Fruit fly (Drosophila melanogaster) whole organism, embryonic: ENCODE results near the gene pbl.
A peak's percentile ranks its signal among the peaks of the same experiment; 100 is the strongest.

Experiments used
- Abd-B ChIP-seq: fragments of 200-800 bp; sonication (Bioruptor generic); optimal IDR thresholded peaks from 2 replicates; lab custom pipeline; 2018; ENCODE audit warnings: missing biosample characterization, mild to moderate bottlenecking, missing genetic modification characterization, moderate library complexity
- Atf3 ChIP-seq: fragments of 200-800 bp; sonication (Bioruptor generic); optimal IDR thresholded peaks from 3 replicates; lab custom pipeline; 2016; ENCODE audit warnings: missing biosample characterization, missing genetic modification characterization
- Awh ChIP-seq: fragments of 200-800 bp; sonication (Bioruptor generic); IDR thresholded peaks from 2 replicates; pipeline ENCODE4, ENCODE4 v1.3.6; 2022; ENCODE audit warnings: missing biosample characterization, missing genetic modification characterization
- CG10147 ChIP-seq: fragments of 200-800 bp; sonication (Bioruptor generic); optimal IDR thresholded peaks from 2 replicates; lab custom pipeline; 2019; ENCODE audit warnings: missing biosample characterization, mild to moderate bottlenecking, missing genetic modification characterization, moderate library complexity
- CG10959 ChIP-seq: fragments of 200-800 bp; sonication (Bioruptor generic); IDR thresholded peaks from 2 replicates; pipeline ENCODE4 v1.3.6; 2022; ENCODE audit warnings: missing biosample characterization, missing genetic modification characterization
- CG11723 ChIP-seq: fragments of 200-800 bp; sonication (Bioruptor generic); optimal IDR thresholded peaks from 2 replicates; lab custom pipeline; 2017; ENCODE audit warnings: missing biosample characterization, mild to moderate bottlenecking, missing genetic modification characterization
- CG1233 ChIP-seq: fragments of 200-800 bp; sonication (Bioruptor generic); optimal IDR thresholded peaks from 4 replicates; lab custom pipeline; 2018; ENCODE audit warnings: missing biosample characterization, mild to moderate bottlenecking, missing genetic modification characterization
- CG12744 ChIP-seq: fragments of 200-800 bp; sonication (Bioruptor generic); optimal IDR thresholded peaks from 2 replicates; lab custom pipeline; 2016; ENCODE audit warnings: missing biosample characterization, missing genetic modification characterization
- CG1832 ChIP-seq: fragments of 200-800 bp; sonication (Bioruptor generic); optimal IDR thresholded peaks from 2 replicates; lab custom pipeline; 2017; ENCODE audit warnings: missing biosample characterization, mild to moderate bottlenecking, missing genetic modification characterization, inconsistent platforms
- CG3847 ChIP-seq: fragments of 200-800 bp; sonication (Bioruptor generic); IDR thresholded peaks from 2 replicates; pipeline ENCODE4 v1.3.6; 2022; ENCODE audit warnings: missing biosample characterization, missing genetic modification characterization
- CG4820 ChIP-seq: fragments of 200-800 bp; sonication (Bioruptor generic); optimal IDR thresholded peaks from 3 replicates; lab custom pipeline; 2016; ENCODE audit warnings: missing biosample characterization, missing genetic modification characterization
- CG6813 ChIP-seq: fragments of 200-800 bp; sonication (Bioruptor generic); optimal IDR thresholded peaks from 2 replicates; lab custom pipeline; 2017; ENCODE audit warnings: missing biosample characterization, missing genetic modification characterization, mild to moderate bottlenecking, moderate library complexity, missing genetic modification reagents
- CG7745 ChIP-seq: fragments of 200-800 bp; sonication (Bioruptor generic); optimal IDR thresholded peaks from 2 replicates; lab custom pipeline; 2018; ENCODE audit warnings: missing biosample characterization, mild to moderate bottlenecking, missing genetic modification characterization, moderate library complexity
- CG9817 ChIP-seq: fragments of 200-800 bp; sonication (Bioruptor generic); optimal IDR thresholded peaks from 2 replicates; lab custom pipeline; 2018; ENCODE audit warnings: missing biosample characterization, mild to moderate bottlenecking, missing genetic modification characterization, moderate library complexity
- Camta ChIP-seq: fragments of 200-800 bp; sonication (Bioruptor generic); optimal IDR thresholded peaks from 2 replicates; lab custom pipeline; 2016; ENCODE audit warnings: missing biosample characterization, missing genetic modification characterization
- Chrac-16 ChIP-seq: fragments of 200-800 bp; sonication (Bioruptor generic); optimal IDR thresholded peaks from 3 replicates; lab custom pipeline; 2016; ENCODE audit warnings: missing biosample characterization, missing genetic modification characterization
- D19A ChIP-seq: fragments of 200-800 bp; optimal IDR thresholded peaks from 3 replicates; lab custom pipeline; 2019; ENCODE audit warnings: missing biosample characterization, mild to moderate bottlenecking, missing genetic modification characterization, moderate library complexity
- Dfd ChIP-seq, 2 experiments: fragments of >200 bp; optimal IDR thresholded peaks; 2 replicates each; lab custom pipeline; 2017; ENCODE audit warnings: missing biosample characterization in 2 of 2, missing genetic modification characterization in 2 of 2
- Dll ChIP-seq: fragments of 200-800 bp; sonication (Bioruptor generic); IDR thresholded peaks from 4 replicates; pipeline ENCODE4 v1.3.6; 2022; ENCODE audit warnings: missing biosample characterization, missing genetic modification characterization; ENCODE audit not compliant: partially characterized antibody
- Doc2 ChIP-seq: fragments of 200-800 bp; sonication (Bioruptor generic); IDR thresholded peaks from 2 replicates; pipeline ENCODE4 v1.3.6; 2022; ENCODE audit warnings: missing biosample characterization, missing genetic modification characterization
- ERR ChIP-seq: fragments of 200-800 bp; sonication (Bioruptor generic); optimal IDR thresholded peaks from 2 replicates; lab custom pipeline; 2016; ENCODE audit warnings: missing biosample characterization, missing genetic modification characterization
- Gsc ChIP-seq: fragments of 200-800 bp; sonication (Bioruptor generic); IDR thresholded peaks from 2 replicates; pipeline ENCODE4 v1.3.6; 2022; ENCODE audit warnings: missing biosample characterization, missing genetic modification characterization
- MTF-1 ChIP-seq: fragments of 200-800 bp; sonication (Bioruptor generic); optimal IDR thresholded peaks from 2 replicates; lab custom pipeline; 2018; ENCODE audit warnings: missing biosample characterization, mild to moderate bottlenecking, missing genetic modification characterization, borderline replicate concordance
- Mad ChIP-seq: fragments of 200-800 bp; sonication (Bioruptor generic); optimal IDR thresholded peaks from 2 replicates; lab custom pipeline; 2016; ENCODE audit warnings: missing biosample characterization, missing genetic modification characterization
- NC2β ChIP-seq: fragments of 200-800 bp; sonication (Bioruptor generic); optimal IDR thresholded peaks from 2 replicates; lab custom pipeline; 2016; ENCODE audit warnings: missing biosample characterization, missing genetic modification characterization
- Ssrp ChIP-seq: fragments of 200-800 bp; sonication (Bioruptor generic); optimal IDR thresholded peaks from 2 replicates; lab custom pipeline; 2018; ENCODE audit warnings: missing biosample characterization, mild to moderate bottlenecking, missing genetic modification characterization, moderate library complexity
- Usf ChIP-seq: fragments of 200-800 bp; sonication (Bioruptor generic); optimal IDR thresholded peaks from 2 replicates; lab custom pipeline; 2017; ENCODE audit warnings: missing genotype, missing biosample characterization, missing genetic modification characterization
- amos ChIP-seq: fragments of 200-800 bp; sonication (Bioruptor generic); IDR thresholded peaks from 2 replicates; pipeline ENCODE4 v1.3.6; 2022; ENCODE audit warnings: missing biosample characterization, missing genetic modification characterization; ENCODE audit not compliant: partially characterized antibody
- ase ChIP-seq: fragments of 200-800 bp; sonication (Bioruptor generic); IDR thresholded peaks from 3 replicates; pipeline ENCODE4 v1.3.6; 2022; ENCODE audit warnings: missing biosample characterization, missing genetic modification characterization
- cg ChIP-seq: fragments of 200-800 bp; sonication (Bioruptor generic); optimal IDR thresholded peaks from 3 replicates; lab custom pipeline; 2019; ENCODE audit warnings: missing biosample characterization, mild to moderate bottlenecking, missing genetic modification characterization, moderate library complexity
- chif ChIP-seq, 2 experiments: fragments of 200-800 bp; sonication (Bioruptor generic); optimal IDR thresholded peaks; 3 replicates each; lab custom pipeline; 2016; ENCODE audit warnings: missing biosample characterization in 2 of 2, missing genetic modification characterization in 2 of 2
- croc ChIP-seq: fragments of 200-800 bp; sonication (Bioruptor generic); conservative IDR thresholded peaks from 3 replicates; pipeline ENCODE4 v1.3.6; 2022; ENCODE audit warnings: missing biosample characterization, missing genetic modification characterization
- crp ChIP-seq, 2 experiments: fragments of 200-800 bp; sonication (Bioruptor generic); optimal IDR thresholded peaks; 2 replicates in 1 of 2; 3 replicates in 1 of 2; lab custom pipeline; 2017; ENCODE audit warnings: missing biosample characterization in 2 of 2, missing genetic modification characterization in 2 of 2, mild to moderate bottlenecking in 1 of 2, moderate library complexity in 1 of 2
- dm ChIP-seq: fragments of 200-800 bp; sonication (Bioruptor generic); optimal IDR thresholded peaks from 3 replicates; lab custom pipeline; 2016; ENCODE audit warnings: missing biosample characterization, missing genetic modification characterization
- dpn ChIP-seq, 2 experiments: fragments of 200-800 bp; sonication (Bioruptor generic); optimal IDR thresholded peaks; 3 replicates each; lab custom pipeline; 2016; ENCODE audit warnings: missing biosample characterization in 2 of 2, missing genetic modification characterization in 2 of 2
- emc ChIP-seq: fragments of 200-800 bp; sonication (Bioruptor generic); optimal IDR thresholded peaks from 2 replicates; lab custom pipeline; 2016; ENCODE audit warnings: missing biosample characterization, missing genetic modification characterization
- fu2 ChIP-seq: fragments of 200-800 bp; sonication (Bioruptor generic); optimal IDR thresholded peaks from 2 replicates; lab custom pipeline; 2016; ENCODE audit warnings: missing biosample characterization, missing genetic modification characterization
- ind ChIP-seq: fragments of 200-800 bp; sonication (Bioruptor generic); optimal IDR thresholded peaks from 3 replicates; lab custom pipeline; 2016; ENCODE audit warnings: missing biosample characterization, missing genetic modification characterization
- lilli ChIP-seq: fragments of 200-800 bp; sonication (Bioruptor generic); optimal IDR thresholded peaks from 3 replicates; lab custom pipeline; 2016; ENCODE audit warnings: missing biosample characterization, missing genetic modification characterization
- oc ChIP-seq: fragments of 200-800 bp; sonication (Bioruptor generic); optimal IDR thresholded peaks from 2 replicates; lab custom pipeline; 2018; ENCODE audit warnings: missing biosample characterization, mild to moderate bottlenecking, missing genetic modification characterization, moderate library complexity
- pita ChIP-seq: fragments of 200-800 bp; sonication (Bioruptor generic); optimal IDR thresholded peaks from 2 replicates; lab custom pipeline; 2017; ENCODE audit warnings: missing biosample characterization, mild to moderate bottlenecking, missing genetic modification characterization
- prd ChIP-seq, 3 experiments: fragments of >200 bp in 2 of 3; fragments of 200-800 bp in 1 of 3; sonication (Bioruptor generic) in 1 of 3; optimal IDR thresholded peaks in 2 of 3; IDR thresholded peaks in 1 of 3; 2 replicates in 2 of 3; 3 replicates in 1 of 3; pipeline versions ENCODE4 v1.3.6 to Lab custom; 2017 to 2022; ENCODE audit warnings: missing biosample characterization in 1 of 3, missing genetic modification characterization in 1 of 3
- salm ChIP-seq: fragments of 200-800 bp; sonication (Bioruptor generic); optimal IDR thresholded peaks from 2 replicates; lab custom pipeline; 2018; ENCODE audit warnings: missing biosample characterization, mild to moderate bottlenecking, missing genetic modification characterization
- sens-2 ChIP-seq: fragments of 200-800 bp; sonication (Bioruptor generic); IDR thresholded peaks from 2 replicates; pipeline ENCODE4 v1.3.6; 2022; ENCODE audit warnings: missing biosample characterization, missing genetic modification characterization
- sima ChIP-seq: fragments of 200-800 bp; sonication (Bioruptor generic); optimal IDR thresholded peaks from 2 replicates; lab custom pipeline; 2016; ENCODE audit warnings: missing biosample characterization, missing genetic modification characterization
- stc ChIP-seq: fragments of 200-800 bp; sonication (Bioruptor generic); IDR thresholded peaks from 2 replicates; pipeline ENCODE4 v1.3.6; 2022; ENCODE audit warnings: missing biosample characterization, missing genetic modification characterization
- tin ChIP-seq: fragments of 200-800 bp; sonication (Bioruptor generic); optimal IDR thresholded peaks from 3 replicates; lab custom pipeline; 2016; ENCODE audit warnings: missing biosample characterization, missing genetic modification characterization
- tio ChIP-seq: fragments of 200-800 bp; sonication (Bioruptor generic); optimal IDR thresholded peaks from 2 replicates; lab custom pipeline; 2017; ENCODE audit warnings: missing biosample characterization, missing genetic modification characterization, inconsistent platforms
- tll ChIP-seq, 2 experiments: fragments of 200-800 bp in 1 of 2; fragments of >200 bp in 1 of 2; sonication (Bioruptor generic) in 1 of 2; optimal IDR thresholded peaks; 2 replicates each; lab custom pipeline; 2017 to 2019; ENCODE audit warnings: missing biosample characterization in 2 of 2, missing genetic modification characterization in 2 of 2, mild to moderate bottlenecking in 1 of 2, moderate library complexity in 1 of 2
- tup ChIP-seq: fragments of 200-800 bp; sonication (Bioruptor generic); optimal IDR thresholded peaks from 2 replicates; lab custom pipeline; 2016; ENCODE audit warnings: missing biosample characterization, mild to moderate bottlenecking, missing genetic modification characterization, moderate library complexity
- twi ChIP-seq: fragments of 200-800 bp; optimal IDR thresholded peaks from 2 replicates; lab custom pipeline; 2019; ENCODE audit warnings: missing biosample characterization, mild to moderate bottlenecking, missing genetic modification characterization, moderate library complexity

Gene pbl

DNA sequence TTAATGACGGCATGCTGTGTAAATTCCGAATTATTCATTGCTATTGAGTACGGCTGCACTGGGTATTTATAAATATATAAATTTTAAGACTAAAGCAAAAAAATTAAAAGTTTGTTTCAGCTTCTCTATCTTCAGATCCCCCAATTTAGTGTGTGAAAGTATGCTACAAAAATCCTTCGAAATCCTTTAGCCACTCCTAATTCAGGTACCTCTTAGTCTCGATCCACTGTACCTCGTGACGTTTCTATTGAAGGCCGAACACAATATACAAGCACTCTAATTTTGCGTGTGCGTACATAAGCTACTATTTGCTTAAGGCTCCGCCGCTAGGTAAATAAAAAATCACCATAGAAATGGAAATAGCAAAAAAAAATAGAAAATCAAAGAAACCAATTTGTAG, 45.2 kb downstream of the pbl start (continued):
- TF ChIP-seq emc (GFP tag; lab: Kevin White, UChicago) (no peak), sens-2 (GFP tag; lab: Robert Waterston, UW) (no peak; the same call in 1 of the 2 replicates), Chrac-16 (GFP tag; lab: Kevin White, UChicago) (no peak), pita (GFP tag; lab: Kevin White, UChicago) (no peak), D19A (tag; lab: Kevin White, UChicago) (peak; percentile 8), croc (no peak), lilli (peak; percentile 26), ERR (GFP tag; lab: Kevin White, UChicago) (no peak), prd (optimal IDR thresholded peaks at IDR 0.05; lab: Kevin White, UChicago) (no peak), prd (GFP tag; IDR thresholded peaks at IDR 0.05; lab: Robert Waterston, UW) (peak; percentile 41; the same call in 1 of the 3 replicates), Gsc (no peak), NC2β (GFP tag; lab: Kevin White, UChicago) (no peak), tup (no peak), Doc2 (GFP tag; lab: Robert Waterston, UW) (no peak), MTF-1 (GFP tag; lab: Kevin White, UChicago) (no peak), CG10959 (GFP tag; lab: Robert Waterston, UW) (no peak), CG10147 (no peak), Dll (no peak), Mad (GFP tag; lab: Kevin White, UChicago) (no peak), Abd-B (GFP tag; lab: Kevin White, UChicago) (no peak), dpn (GFP tag; optimal IDR thresholded peaks at IDR 0.05; lab: Kevin White, UChicago) (peak; percentile 24 to 55), CG1832 (no peak), dm (GFP tag; lab: Kevin White, UChicago) (no peak), CG12744 (GFP tag; lab: Kevin White, UChicago) (no peak), cg (GFP tag; lab: Kevin White, UChicago) (no peak), CG9817 (no peak), CG3847 (GFP tag; lab: Robert Waterston, UW) (peak; percentile 4; the same call in 1 of the 2 replicates), CG7745 (no peak), ase (GFP tag; lab: Robert Waterston, UW) (no peak), Awh (GFP tag; lab: Robert Waterston, UW) (no peak), crp (GFP tag; optimal IDR thresholded peaks at IDR 0.05; lab: Kevin White, UChicago) (no peak), amos (no peak), ind (GFP tag; lab: Kevin White, UChicago) (peak; percentile 40), Dfd (GFP tag; optimal IDR thresholded peaks at IDR 0.05; lab: Kevin White, UChicago) (no peak), tll (GFP tag; optimal IDR thresholded peaks at IDR 0.05; lab: Kevin White, UChicago) (no peak), twi (tag; lab: Kevin White, UChicago) (no peak), Camta (GFP tag; lab: Kevin White, UChicago) (no peak), oc (tag; lab: Kevin White, UChicago) (no peak), CG1233 (GFP tag; lab: Kevin White, UChicago) (no peak), tin (GFP tag; lab: Kevin White, UChicago) (no peak), stc (GFP tag; lab: Robert Waterston, UW) (no peak), Ssrp (tag; lab: Kevin White, UChicago) (no peak), tio (GFP tag; lab: Kevin White, UChicago) (no peak), salm (tag; lab: Kevin White, UChicago) (no peak), CG4820 (no peak), CG11723 (peak; percentile 35), Atf3 (GFP tag; lab: Kevin White, UChicago) (no peak), sima (GFP tag; lab: Kevin White, UChicago) (no peak), fu2 (GFP tag; lab: Kevin White, UChicago) (no peak), Usf (GFP tag; lab: Kevin White, UChicago) (no peak), chif (GFP tag; optimal IDR thresholded peaks at IDR 0.05; lab: Kevin White, UChicago) (no peak), CG6813 (GFP tag; lab: Kevin White, UChicago) (no peak)
